Worm (Caenorhabditis elegans) whole organism, early embryonic: ENCODE results near the gene trpp-3.

Experiments used
- B0310.2 ChIP-seq: sonication (generic microtip); optimal IDR thresholded peaks from 2 replicates; lab custom pipeline; 2016; ENCODE audit warnings: mild to moderate bottlenecking, missing genetic modification characterization, missing compliant biosample characterization
- F13C5.2 ChIP-seq: sonication (generic microtip); optimal IDR thresholded peaks from 2 replicates; lab custom pipeline; 2017; ENCODE audit warnings: mild to moderate bottlenecking, missing genetic modification characterization, inconsistent platforms, missing compliant biosample characterization
- aly-1 ChIP-seq: sonication (generic microtip); optimal IDR thresholded peaks from 2 replicates; lab custom pipeline; 2016; ENCODE audit warnings: missing genetic modification characterization, missing compliant biosample characterization
- ama-1 ChIP-seq: fragments of 150-350 bp; optimal IDR thresholded peaks from 2 replicates; lab custom pipeline; 2014
- ceh-13 ChIP-seq: fragments of 200-800 bp; sonication (Bioruptor generic); optimal IDR thresholded peaks from 2 replicates; lab custom pipeline; 2018; ENCODE audit warnings: mild to moderate bottlenecking, missing genetic modification characterization, missing compliant biosample characterization
- ceh-36 ChIP-seq: sonication (generic microtip); optimal IDR thresholded peaks from 2 replicates; lab custom pipeline; 2016; ENCODE audit warnings: missing genetic modification characterization, inconsistent platforms, missing compliant biosample characterization
- ets-7 ChIP-seq: sonication (generic microtip); optimal IDR thresholded peaks from 2 replicates; lab custom pipeline; 2016; ENCODE audit warnings: missing genotype, missing genetic modification characterization, missing compliant biosample characterization
- flt-1 ChIP-seq: fragments of 200-800 bp; sonication (Bioruptor generic); IDR thresholded peaks from 2 replicates; pipeline ENCODE4 v1.3.6; 2022; ENCODE audit warnings: missing genetic modification characterization, missing compliant biosample characterization
- hmbx-1 ChIP-seq: sonication (generic microtip); optimal IDR thresholded peaks from 2 replicates; lab custom pipeline; 2016; ENCODE audit warnings: mild to moderate bottlenecking, missing genetic modification characterization, missing compliant biosample characterization
- hmg-4 ChIP-seq: fragments of 200-800 bp; sonication (Bioruptor generic); optimal IDR thresholded peaks from 2 replicates; lab custom pipeline; 2018; ENCODE audit warnings: mild to moderate bottlenecking, missing genetic modification characterization, missing compliant biosample characterization
- hnd-1 ChIP-seq: sonication (generic microtip); optimal IDR thresholded peaks from 2 replicates; lab custom pipeline; 2016; ENCODE audit warnings: missing genetic modification characterization, missing compliant biosample characterization
- pes-1 ChIP-seq: fragments of 200-800 bp; sonication (Bioruptor generic); IDR thresholded peaks from 2 replicates; pipeline ENCODE4 v1.3.6; 2022; ENCODE audit warnings: missing genetic modification reagents, missing genetic modification characterization, missing compliant biosample characterization
- scrt-1 ChIP-seq: fragments of 200-800 bp; sonication (Bioruptor generic); IDR thresholded peaks from 2 replicates; pipeline ENCODE4 v1.3.6; 2022; ENCODE audit warnings: missing genetic modification characterization, missing compliant biosample characterization
- sea-1 ChIP-seq: fragments of 200-800 bp; sonication (Bioruptor generic); conservative IDR thresholded peaks from 2 replicates; pipeline ENCODE4 v1.3.6; 2022; ENCODE audit warnings: missing genetic modification characterization, missing compliant biosample characterization
- tbx-11 ChIP-seq: fragments of 200-800 bp; sonication (Bioruptor generic); IDR thresholded peaks from 2 replicates; pipeline ENCODE4 v1.3.6; 2022; ENCODE audit warnings: missing genetic modification characterization, missing compliant biosample characterization
- tbx-37 ChIP-seq: fragments of 200-800 bp; sonication (Bioruptor generic); conservative IDR thresholded peaks from 2 replicates; pipeline ENCODE4 v1.3.6; 2022; ENCODE audit warnings: missing genetic modification reagents, missing genetic modification characterization, missing compliant biosample characterization
- tra-4 ChIP-seq: sonication (generic microtip); optimal IDR thresholded peaks from 2 replicates; lab custom pipeline; 2017; ENCODE audit warnings: missing genetic modification characterization, missing compliant biosample characterization

trpp-3 gene

ce11 chrIII:9513006-9513405 lies 12.3 kb upstream of the trpp-3 start:
- TF ChIP-seq flt-1 (GFP tag; lab: Robert Waterston, UW) (no peak), ama-1 (lab: Kevin White, UChicago) (no peak), hmbx-1 (no peak), tra-4 (tag; lab: Kevin White, UChicago) (no peak), sea-1 (GFP tag; lab: Robert Waterston, UW) (no peak), aly-1 (tag; lab: Kevin White, UChicago) (no peak), tbx-37 (GFP tag; lab: Robert Waterston, UW) (no peak), ceh-13 (no peak), hnd-1 (no peak), pes-1 (no peak), B0310.2 (tag; lab: Kevin White, UChicago) (no peak), ceh-36 (tag; lab: Kevin White, UChicago) (no peak), F13C5.2 (tag; lab: Kevin White, UChicago) (no peak), scrt-1 (GFP tag; lab: Robert Waterston, UW) (no peak), hmg-4 (GFP tag; lab: Kevin White, UChicago) (no peak), tbx-11 (GFP tag; lab: Robert Waterston, UW) (no peak)

ce11 chrIII:9513569-9513968 lies 11.8 kb upstream of the trpp-3 start, which contains the start of gene F55H2.8:
Gene F55H2.8 (plus strand): TSS chrIII:9513869.
- TF ChIP-seq tbx-37 (GFP tag; lab: Robert Waterston, UW), result no peak
- TF ChIP-seq tra-4 (tag; lab: Kevin White, UChicago), result no peak
- no peak for TF ChIP-seq B0310.2 (tag; lab: Kevin White, UChicago)
- TF ChIP-seq sea-1 (GFP tag; lab: Robert Waterston, UW), result no peak
- no peak for TF ChIP-seq ceh-13
- TF ChIP-seq F13C5.2 (tag; lab: Kevin White, UChicago), result no peak
- no peak for TF ChIP-seq ama-1 (lab: Kevin White, UChicago)
- no peak for TF ChIP-seq ets-7 (tag; lab: Kevin White, UChicago)
- TF ChIP-seq aly-1 (tag; lab: Kevin White, UChicago), result no peak
- no peak for TF ChIP-seq scrt-1 (GFP tag; lab: Robert Waterston, UW)
- no peak for TF ChIP-seq hnd-1
- TF ChIP-seq tbx-11 (GFP tag; lab: Robert Waterston, UW), result no peak
- TF ChIP-seq hmbx-1, result no peak
- no peak for TF ChIP-seq pes-1
- TF ChIP-seq ceh-36 (tag; lab: Kevin White, UChicago), result no peak
- TF ChIP-seq flt-1 (GFP tag; lab: Robert Waterston, UW), result no peak
- no peak for TF ChIP-seq hmg-4 (GFP tag; lab: Kevin White, UChicago)

- TF ChIP-seq tbx-11 (GFP tag; lab: Robert Waterston, UW) (no peak), tra-4 (tag; lab: Kevin White, UChicago) (no peak), ama-1 (lab: Kevin White, UChicago) (no peak), scrt-1 (GFP tag; lab: Robert Waterston, UW) (no peak), ets-7 (tag; lab: Kevin White, UChicago) (no peak), aly-1 (tag; lab: Kevin White, UChicago) (no peak), hmg-4 (GFP tag; lab: Kevin White, UChicago) (no peak), sea-1 (GFP tag; lab: Robert Waterston, UW) (no peak), B0310.2 (tag; lab: Kevin White, UChicago) (no peak), ceh-13 (no peak), ceh-36 (tag; lab: Kevin White, UChicago) (no peak), pes-1 (no peak), hmbx-1 (no peak), hnd-1 (no peak), F13C5.2 (tag; lab: Kevin White, UChicago) (no peak), tbx-37 (GFP tag; lab: Robert Waterston, UW) (no peak), flt-1 (GFP tag; lab: Robert Waterston, UW) (no peak)
Measured at ce11 chrIII:9516148-9516547, 9.2 kb upstream of the trpp-3 start, which contains the start of gene F55H2.7. Gene F55H2.7 (minus strand): TSS chrIII:9516248.

- TF ChIP-seq hmg-4 (GFP tag; lab: Kevin White, UChicago) (peak; percentile 37), ceh-36 (tag; lab: Kevin White, UChicago) (no peak), tbx-37 (GFP tag; lab: Robert Waterston, UW) (0 out of 2 replicates have a peak, but pooled peaks have one; percentile 13), ama-1 (lab: Kevin White, UChicago) (no peak), F13C5.2 (tag; lab: Kevin White, UChicago) (peak; percentile 36)
Measured at ce11 chrIII:9521410-9522090, 3.8 kb upstream of the trpp-3 start, which contains the start of the genes clu-1 and prp-40. Gene clu-1 (minus strand): TSS chrIII:9521460. Gene prp-40 (plus strand): TSS chrIII:9522075.

ce11 chrIII:9523581-9523980 lies 1.8 kb upstream of the trpp-3 start, which contains the start of gene mrps-23:
Gene mrps-23 (minus strand): TSS chrIII:9523672.
- TF ChIP-seq B0310.2 (tag; lab: Kevin White, UChicago) (no peak), pes-1 (no peak), hmg-4 (GFP tag; lab: Kevin White, UChicago) (peak; percentile 7), tbx-11 (GFP tag; lab: Robert Waterston, UW) (no peak)

ce11 chrIII:9526851-9527250 lies 1.5 kb downstream of the trpp-3 start, which contains the start of gene ZK1098.6:
Gene ZK1098.6 (plus strand): TSS chrIII:9527151.
- TF ChIP-seq hnd-1 (no peak), ceh-36 (tag; lab: Kevin White, UChicago) (no peak), flt-1 (GFP tag; lab: Robert Waterston, UW) (no peak), B0310.2 (tag; lab: Kevin White, UChicago) (no peak), tbx-11 (GFP tag; lab: Robert Waterston, UW) (no peak), pes-1 (no peak), aly-1 (tag; lab: Kevin White, UChicago) (no peak), ama-1 (lab: Kevin White, UChicago) (no peak), hmg-4 (GFP tag; lab: Kevin White, UChicago) (no peak), scrt-1 (GFP tag; lab: Robert Waterston, UW) (no peak), ets-7 (tag; lab: Kevin White, UChicago) (no peak), tbx-37 (GFP tag; lab: Robert Waterston, UW) (no peak), tra-4 (tag; lab: Kevin White, UChicago) (no peak), ceh-13 (no peak), hmbx-1 (no peak), F13C5.2 (tag; lab: Kevin White, UChicago) (no peak)
